Fruit fly (Drosophila melanogaster): ENCODE data around the gene CG45487.

Gene CG45487

dm6 chrX:19865389-19866144 lies 49.5 kb downstream of the CG45487 start, which contains the start of gene THADA:
Gene THADA (minus strand): TSS chrX:19865524.
- TF ChIP-seq esn (GFP tag; optimal IDR thresholded peaks at IDR 0.05) (peak; percentile 15), CG6163 (GFP tag; IDR thresholded peaks at IDR 0.05) (no peak), Eip75B (GFP tag; optimal IDR thresholded peaks at IDR 0.05) (no peak), lz (GFP tag; optimal IDR thresholded peaks at IDR 0.05) (peak; percentile 19), Smox (GFP tag; optimal IDR thresholded peaks at IDR 0.05) (peak; percentile 32), CG15336 (GFP tag; IDR thresholded peaks at IDR 0.05) (peak; percentile 58; the same call in 1 of the 2 replicates), Blimp-1 (GFP tag; optimal IDR thresholded peaks at IDR 0.05) (no peak), CG3919 (GFP tag; optimal IDR thresholded peaks at IDR 0.05) (no peak), fd59A (GFP tag; optimal IDR thresholded peaks at IDR 0.05) (no peak), Sox102F (GFP tag; optimal IDR thresholded peaks at IDR 0.05) (no peak), CG4318 (GFP tag; optimal IDR thresholded peaks at IDR 0.05) (no peak), CG31627 (GFP tag; optimal IDR thresholded peaks at IDR 0.05) (no peak), cyc (GFP tag; optimal IDR thresholded peaks at IDR 0.05) (no peak), CG8119 (GFP tag; IDR thresholded peaks at IDR 0.05) (0 out of 3 replicates have a peak, but pooled peaks have one; percentile 46), Hr39 (GFP tag; optimal IDR thresholded peaks at IDR 0.05) (peak; percentile 18)

Measured in whole organism, prepupa.